Worm (Caenorhabditis elegans): ENCODE results near the gene mrpl-32.

DNA sequence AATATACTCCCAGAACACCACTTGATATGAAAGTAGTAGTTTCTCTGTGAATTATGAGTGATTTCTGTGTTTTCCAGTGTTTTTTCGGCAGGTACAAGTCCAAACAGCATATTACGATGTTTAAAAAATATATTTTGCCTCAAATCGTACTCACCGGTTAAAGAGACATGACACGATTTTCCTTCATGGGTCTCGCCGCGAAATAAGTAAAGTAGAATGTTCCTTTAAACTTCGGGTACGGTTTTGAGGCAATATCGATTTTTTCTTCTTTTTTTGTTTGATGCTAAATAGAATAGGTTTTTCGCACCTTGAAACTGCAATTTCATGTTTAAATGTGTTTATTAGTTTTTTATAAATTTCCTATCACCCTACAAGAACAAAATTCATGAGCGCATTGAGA is 42.4 kb downstream of the mrpl-32 start:
- no peak for TF ChIP-seq nhr-11 (tag; optimal IDR thresholded peaks at IDR 0.05)
- TF ChIP-seq lin-15B (tag; optimal IDR thresholded peaks at IDR 0.05) = no peak
- no peak for TF ChIP-seq nfya-1 (tag; optimal IDR thresholded peaks at IDR 0.05; ENCODE audit: insufficient read depth)
- TF ChIP-seq nhr-237 (tag; optimal IDR thresholded peaks at IDR 0.05) = no peak
- TF ChIP-seq elt-3 (tag; optimal IDR thresholded peaks at IDR 0.05) = no peak
- no peak for TF ChIP-seq sea-2 (GFP tag; optimal IDR thresholded peaks at IDR 0.05)
- no peak for TF ChIP-seq fos-1 (tag; optimal IDR thresholded peaks at IDR 0.05)
- TF ChIP-seq ztf-11 (tag; optimal IDR thresholded peaks at IDR 0.05) = no peak
- TF ChIP-seq ama-1 (optimal IDR thresholded peaks at IDR 0.05) = no peak
- no peak for TF ChIP-seq mml-1 (tag; optimal IDR thresholded peaks at IDR 0.05)
- no peak for TF ChIP-seq skn-1 (tag; optimal IDR thresholded peaks at IDR 0.05)
- TF ChIP-seq lsy-12 (tag; optimal IDR thresholded peaks at IDR 0.05) = no peak
